Worm (Caenorhabditis elegans) whole organism, L4 larva: Measurements from ENCODE around the gene nep-20.

Experiments used
- D1046.2 ChIP-seq: fragments of 200-800 bp; sonication (Bioruptor generic); IDR thresholded peaks from 2 replicates; pipeline ENCODE4 v1.3.6; 2022; ENCODE audit warnings: missing genetic modification characterization, missing compliant biosample characterization
- F44E2.7 ChIP-seq: fragments of 200-800 bp; sonication (Bioruptor generic); IDR thresholded peaks from 2 replicates; pipeline ENCODE4 v2.1.2; 2022; ENCODE audit warnings: missing genetic modification characterization, missing compliant biosample characterization
- F49E8.2 ChIP-seq: sonication (generic microtip); optimal IDR thresholded peaks from 2 replicates; lab custom pipeline; 2016; ENCODE audit warnings: missing compliant biosample characterization, mild to moderate bottlenecking, missing genetic modification characterization, borderline replicate concordance
- R02D3.7 ChIP-seq: fragments of 150-350 bp; sonication (generic microtip); optimal IDR thresholded peaks from 3 replicates; lab custom pipeline; 2014; ENCODE audit warnings: missing biosample characterization, missing genetic modification characterization
- T20F7.1 ChIP-seq: fragments of 200-800 bp; sonication (Bioruptor generic); optimal IDR thresholded peaks from 2 replicates; lab custom pipeline; 2018; ENCODE audit warnings: mild to moderate bottlenecking, missing genetic modification characterization, missing compliant biosample characterization
- Y105C5A.15 ChIP-seq: fragments of 200-800 bp; sonication (Bioruptor generic); IDR thresholded peaks from 2 replicates; pipeline ENCODE4 v1.3.6; 2022; ENCODE audit warnings: missing genetic modification characterization, missing compliant biosample characterization
- ZK546.5 ChIP-seq, 2 experiments: sonication (generic microtip); optimal IDR thresholded peaks; 2 replicates each; lab custom pipeline; 2017; ENCODE audit warnings: missing biosample characterization in 2 of 2, missing genetic modification characterization in 2 of 2
- aly-2 ChIP-seq: sonication (generic microtip); optimal IDR thresholded peaks from 2 replicates; lab custom pipeline; 2018; ENCODE audit warnings: missing biosample characterization, missing genetic modification characterization
- ama-1 ChIP-seq: fragments of 150-350 bp; optimal IDR thresholded peaks from 2 replicates; lab custom pipeline; 2014; ENCODE audit warnings: inconsistent platforms, mixed read lengths
- attf-4 ChIP-seq: sonication (generic microtip); optimal IDR thresholded peaks from 3 replicates; lab custom pipeline; 2017; ENCODE audit warnings: missing biosample characterization, missing genetic modification characterization
- ceh-20 ChIP-seq: fragments of 200-800 bp; sonication (Bioruptor generic); IDR thresholded peaks from 2 replicates; pipeline ENCODE4 v1.3.6; 2022; ENCODE audit warnings: missing genetic modification reagents, missing genetic modification characterization, missing compliant biosample characterization
- dmd-6 ChIP-seq: fragments of 200-800 bp; sonication (Bioruptor generic); IDR thresholded peaks from 2 replicates; pipeline ENCODE4 v1.3.6; 2022; ENCODE audit warnings: missing genetic modification reagents, missing genetic modification characterization, missing compliant biosample characterization
- dmd-8 ChIP-seq: fragments of 200-800 bp; sonication (Bioruptor generic); IDR thresholded peaks from 2 replicates; pipeline ENCODE4 v1.3.6; 2022; ENCODE audit warnings: missing genetic modification characterization, missing compliant biosample characterization
- dpl-1 ChIP-seq: fragments of 150-350 bp; optimal IDR thresholded peaks from 2 replicates; lab custom pipeline; 2014; ENCODE audit warnings: missing biosample characterization, missing genetic modification reagents, missing genetic modification characterization
- fkh-10 ChIP-seq: fragments of 150-350 bp; optimal IDR thresholded peaks from 2 replicates; lab custom pipeline; 2014; ENCODE audit warnings: missing biosample characterization, missing genetic modification reagents, missing genetic modification characterization
- fos-1 ChIP-seq: fragments of 150-350 bp; optimal IDR thresholded peaks from 2 replicates; lab custom pipeline; 2014; ENCODE audit warnings: missing biosample characterization, missing genetic modification characterization
- hlh-11 ChIP-seq: fragments of 200-800 bp; sonication (Bioruptor generic); optimal IDR thresholded peaks from 2 replicates; lab custom pipeline; 2018; ENCODE audit warnings: mild to moderate bottlenecking, missing genetic modification characterization, missing compliant biosample characterization
- hlh-30 ChIP-seq: sonication (generic microtip); optimal IDR thresholded peaks from 2 replicates; lab custom pipeline; 2017; ENCODE audit warnings: antibody characterized with exemption, mild to moderate bottlenecking, missing genetic modification characterization, missing compliant biosample characterization; ENCODE audit not compliant: insufficient read depth
- hmg-1.1 ChIP-seq: fragments of 200-800 bp; sonication (Bioruptor generic); IDR thresholded peaks from 2 replicates; pipeline ENCODE4 v1.3.6; 2022; ENCODE audit warnings: missing genetic modification reagents, missing genetic modification characterization, missing compliant biosample characterization
- jun-1 ChIP-seq: fragments of 150-350 bp; optimal IDR thresholded peaks from 2 replicates; lab custom pipeline; 2014; ENCODE audit warnings: missing biosample characterization, missing genetic modification reagents, missing genetic modification characterization
- lim-7 ChIP-seq: fragments of 200-800 bp; sonication (Bioruptor generic); IDR thresholded peaks from 2 replicates; pipeline ENCODE4 v1.3.6; 2022; ENCODE audit warnings: missing genetic modification characterization, missing compliant biosample characterization
- lin-13 ChIP-seq: fragments of 150-350 bp; optimal IDR thresholded peaks from 2 replicates; lab custom pipeline; 2014; ENCODE audit warnings: missing biosample characterization, missing genetic modification reagents, missing genetic modification characterization
- lin-29 ChIP-seq: fragments of 200-800 bp; sonication (Bioruptor generic); IDR thresholded peaks from 2 replicates; pipeline ENCODE4 v1.3.6; 2022; ENCODE audit warnings: missing genetic modification reagents, missing genetic modification characterization, missing compliant biosample characterization
- lir-3 ChIP-seq: sonication (generic microtip); optimal IDR thresholded peaks from 2 replicates; lab custom pipeline; 2016; ENCODE audit warnings: mild to moderate bottlenecking, missing genetic modification characterization, missing compliant biosample characterization
- lsy-2 ChIP-seq, 2 experiments: fragments of 150-350 bp in 1 of 2; sonication (generic microtip) in 1 of 2; optimal IDR thresholded peaks; 2 replicates each; lab custom pipeline; 2014 to 2017; ENCODE audit warnings: missing biosample characterization in 2 of 2, missing genetic modification characterization in 2 of 2
- mep-1 ChIP-seq: fragments of 150-350 bp; sonication (generic microtip); optimal IDR thresholded peaks from 3 replicates; lab custom pipeline; 2014; ENCODE audit warnings: missing biosample characterization, missing genetic modification characterization
- mxl-3 ChIP-seq: fragments of 200-800 bp; sonication (Bioruptor generic); optimal IDR thresholded peaks from 2 replicates; lab custom pipeline; 2018; ENCODE audit warnings: mild to moderate bottlenecking, missing genetic modification characterization, missing compliant biosample characterization
- nhr-10 ChIP-seq: fragments of 150-350 bp; optimal IDR thresholded peaks from 2 replicates; lab custom pipeline; 2014; ENCODE audit warnings: missing biosample characterization, missing genetic modification characterization
- nhr-102 ChIP-seq: sonication (generic microtip); optimal IDR thresholded peaks from 2 replicates; lab custom pipeline; 2016; ENCODE audit warnings: mild to moderate bottlenecking, missing genetic modification characterization, moderate library complexity, missing compliant biosample characterization
- nhr-111 ChIP-seq: fragments of 200-800 bp; sonication (Bioruptor generic); optimal IDR thresholded peaks from 2 replicates; lab custom pipeline; 2018; ENCODE audit warnings: mild to moderate bottlenecking, missing genetic modification characterization, missing compliant biosample characterization
- nhr-25 ChIP-seq: sonication (generic microtip); optimal IDR thresholded peaks from 2 replicates; lab custom pipeline; 2017; ENCODE audit warnings: missing genetic modification characterization, mild to moderate bottlenecking, missing compliant biosample characterization, antibody characterized with exemption, moderate library complexity, borderline replicate concordance; ENCODE audit not compliant: insufficient read depth
- nhr-28 ChIP-seq: fragments of 150-350 bp; optimal IDR thresholded peaks from 2 replicates; lab custom pipeline; 2014; ENCODE audit warnings: missing biosample characterization, missing genetic modification characterization
- nhr-42 ChIP-seq: fragments of 200-800 bp; sonication (Bioruptor generic); IDR thresholded peaks from 2 replicates; pipeline ENCODE4 v1.3.6; 2022; ENCODE audit warnings: missing genetic modification characterization, missing compliant biosample characterization
- nhr-48 ChIP-seq: sonication (generic microtip); optimal IDR thresholded peaks from 2 replicates; lab custom pipeline; 2016; ENCODE audit warnings: mild to moderate bottlenecking, missing genetic modification characterization, missing compliant biosample characterization
- pqm-1 ChIP-seq: sonication (generic microtip); optimal IDR thresholded peaks from 2 replicates; lab custom pipeline; 2017; ENCODE audit warnings: missing biosample characterization, missing genetic modification characterization
- rbr-2 ChIP-seq: sonication (generic microtip); optimal IDR thresholded peaks from 2 replicates; lab custom pipeline; 2016; ENCODE audit warnings: missing genotype, missing genetic modification characterization, missing compliant biosample characterization
- set-16 ChIP-seq: fragments of 200-800 bp; sonication (Bioruptor generic); IDR thresholded peaks from 2 replicates; pipeline ENCODE4 v1.3.6; 2022; ENCODE audit warnings: missing genetic modification reagents, missing genetic modification characterization, missing compliant biosample characterization
- snpc-1.2 ChIP-seq: fragments of 200-800 bp; sonication (Bioruptor generic); IDR thresholded peaks from 2 replicates; pipeline ENCODE4 v1.3.6; 2022; ENCODE audit warnings: missing genetic modification reagents, missing genetic modification characterization, missing compliant biosample characterization
- snpc-4 ChIP-seq: fragments of 150-350 bp; optimal IDR thresholded peaks from 2 replicates; lab custom pipeline; 2014; ENCODE audit warnings: missing biosample characterization, missing genetic modification characterization
- spr-1 ChIP-seq: sonication (generic microtip); optimal IDR thresholded peaks from 2 replicates; lab custom pipeline; 2016; ENCODE audit warnings: mild to moderate bottlenecking, missing genetic modification characterization, missing compliant biosample characterization
- spr-3 ChIP-seq: fragments of 200-800 bp; sonication (Bioruptor generic); optimal IDR thresholded peaks from 2 replicates; lab custom pipeline; 2018; ENCODE audit warnings: mild to moderate bottlenecking, missing genetic modification characterization, missing compliant biosample characterization
- unc-62 ChIP-seq, 3 experiments: fragments of 150-350 bp in 1 of 3; sonication (generic microtip); optimal IDR thresholded peaks in 2 of 3; peaks in 1 of 3; 1 replicate in 1 of 3; 2 replicates in 2 of 3; lab custom pipeline; 2014 to 2017; ENCODE audit warnings: missing biosample characterization in 3 of 3, missing genetic modification characterization in 3 of 3, missing genetic modification reagents in 3 of 3, missing genotype in 1 of 3
- zfp-2 ChIP-seq: sonication (generic microtip); optimal IDR thresholded peaks from 2 replicates; lab custom pipeline; 2016; ENCODE audit warnings: mild to moderate bottlenecking, missing genetic modification characterization, missing compliant biosample characterization

Gene nep-20

DNA sequence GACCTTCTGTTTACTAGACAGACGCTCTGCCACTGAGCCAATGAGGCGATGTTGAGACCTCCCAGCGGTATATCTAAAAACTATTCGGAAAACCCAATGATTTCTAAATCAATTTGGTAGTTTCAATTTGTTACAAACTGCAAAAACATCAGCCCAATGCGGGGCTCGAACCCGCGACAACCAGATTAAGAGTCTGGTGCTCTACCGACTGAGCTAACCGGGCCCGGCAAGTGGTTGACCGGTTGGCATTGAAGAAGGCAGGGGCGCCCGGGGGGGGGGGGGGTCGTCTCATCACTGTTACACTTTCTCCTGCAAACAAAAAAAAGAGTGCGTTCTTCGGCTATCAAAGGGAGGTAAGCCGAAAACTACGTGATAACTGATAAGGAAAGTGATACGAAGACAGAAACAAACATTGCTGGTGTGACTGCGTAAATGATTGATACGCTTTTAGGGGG lies 43.9 kb upstream of the nep-20 start (continued):
- TF ChIP-seq rbr-2 (tag; lab: Kevin White, UChicago), result peak; percentile 48
- TF ChIP-seq set-16, result peak; percentile 95
- TF ChIP-seq dmd-8, result peak; percentile 91
- peak; percentile 80; the same call in 1 of the 2 replicates for TF ChIP-seq snpc-1.2
- no peak for TF ChIP-seq aly-2 (tag; lab: Kevin White, UChicago)
- TF ChIP-seq fkh-10 (GFP tag; lab: Kevin White, UChicago), result no peak
- peak; percentile 48 for TF ChIP-seq lir-3 (tag; lab: Kevin White, UChicago)
- peak; percentile 4 for TF ChIP-seq nhr-48 (tag; lab: Kevin White, UChicago)
- no peak for TF ChIP-seq jun-1 (tag; lab: Kevin White, UChicago)
- no peak for TF ChIP-seq dpl-1 (GFP tag; lab: Kevin White, UChicago)
- TF ChIP-seq mep-1, result peak; percentile 56
- peak; percentile 8 for TF ChIP-seq F49E8.2
- TF ChIP-seq lin-13 (GFP tag; lab: Kevin White, UChicago), result peak; percentile 58
- peak; percentile 77; the same call in 1 of the 2 replicates for TF ChIP-seq F44E2.7
- peak; percentile 38 for TF ChIP-seq mxl-3 (GFP tag; lab: Kevin White, UChicago)
- no peak for TF ChIP-seq ama-1 (lab: Kevin White, UChicago)
- TF ChIP-seq D1046.2, result peak; percentile 77; the same call in 1 of the 2 replicates
- peak; percentile 81 for TF ChIP-seq hlh-11
- TF ChIP-seq, all 104 proteins: peak for 55

ce11 chrII:3438280-3438679 lies 42.9 kb upstream of the nep-20 start:
- TF ChIP-seq hlh-11, result peak; percentile 2
- no peak for TF ChIP-seq lir-3 (tag; lab: Kevin White, UChicago)
- TF ChIP-seq, all 104 proteins: peak for 1

DNA sequence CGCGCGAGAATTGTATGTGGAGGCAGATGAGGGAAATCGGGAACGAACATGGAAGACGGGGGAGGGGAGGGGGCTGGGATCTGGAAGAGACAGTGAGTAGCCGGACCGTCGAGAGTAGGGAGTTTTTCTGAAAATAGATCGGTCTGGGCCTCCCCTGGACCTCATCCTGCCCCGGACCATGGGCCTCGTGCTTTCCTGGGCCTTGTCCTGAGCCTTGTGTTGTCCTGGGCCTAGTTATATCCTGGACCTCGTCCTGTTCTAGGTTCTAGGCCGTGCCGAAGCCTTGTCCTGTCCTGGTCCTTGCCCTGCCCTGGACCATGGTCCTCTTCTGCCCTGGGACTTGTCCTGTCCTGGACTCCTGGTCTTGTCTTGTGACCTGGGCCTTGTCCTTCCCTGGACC lies 42.0 kb upstream of the nep-20 start:
- TF ChIP-seq set-16, result peak; percentile 77
- TF ChIP-seq spr-3, result no peak
- TF ChIP-seq nhr-111 (GFP tag; lab: Kevin White, UChicago), result no peak

DNA sequence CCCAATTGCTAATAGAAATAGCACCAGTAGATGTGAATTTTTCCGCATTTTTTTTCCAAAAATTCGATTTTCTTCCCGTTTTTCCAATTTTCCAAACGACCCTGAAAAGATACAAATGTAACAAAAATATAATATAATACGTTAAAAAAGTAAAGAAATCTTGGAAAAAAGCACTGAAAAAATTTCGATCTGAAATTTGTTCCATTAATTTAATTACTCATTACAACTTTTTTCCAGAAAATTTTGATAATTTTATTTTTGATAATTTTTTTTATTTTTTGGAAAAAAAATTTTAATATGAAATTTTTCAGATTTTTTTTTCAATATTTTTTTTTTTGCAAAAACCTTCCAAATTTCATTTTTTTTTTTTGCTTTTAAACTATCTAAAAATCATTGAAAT lies 41.0 kb upstream of the nep-20 start, which contains the start of gene skpo-2:
Gene skpo-2, minus strand, starts transcription at position 101 of the 400 bp plus-strand sequence.
- TF ChIP-seq nhr-10 (tag; lab: Kevin White, UChicago) (no peak), ZK546.5 (tag; optimal IDR thresholded peaks at IDR 0.05; lab: Kevin White, UChicago) (no peak), ceh-20 (GFP tag; lab: Robert Waterston, UW) (no peak), lir-3 (tag; lab: Kevin White, UChicago) (no peak), hmg-1.1 (GFP tag; lab: Robert Waterston, UW) (no peak), lin-29 (GFP tag; lab: Robert Waterston, UW) (no peak), spr-1 (no peak), pqm-1 (no peak), nhr-111 (GFP tag; lab: Kevin White, UChicago) (no peak), nhr-102 (tag; lab: Kevin White, UChicago) (no peak), lin-13 (GFP tag; lab: Kevin White, UChicago) (no peak), fos-1 (tag; lab: Kevin White, UChicago) (no peak), lsy-2 (tag; optimal IDR thresholded peaks at IDR 0.05; lab: Kevin White, UChicago) (no peak), zfp-2 (tag; lab: Kevin White, UChicago) (no peak)
- TF ChIP-seq, all 104 proteins: peak for 0

- TF ChIP-seq nhr-28 (tag; lab: Kevin White, UChicago), result peak; percentile 34
- TF ChIP-seq lim-7 (GFP tag; lab: Robert Waterston, UW), result no peak
- peak; percentile 16 for TF ChIP-seq snpc-4 (tag; lab: Kevin White, UChicago)
- no peak for TF ChIP-seq hmg-1.1 (GFP tag; lab: Robert Waterston, UW)
- TF ChIP-seq nhr-42, result no peak
- no peak for TF ChIP-seq rbr-2 (tag; lab: Kevin White, UChicago)
- TF ChIP-seq dmd-6 (GFP tag; lab: Robert Waterston, UW), result peak; percentile 55
- peak; percentile 16 for TF ChIP-seq nhr-25 (tag; lab: Kevin White, UChicago)
- TF ChIP-seq R02D3.7 (tag; lab: Kevin White, UChicago), result no peak
- no peak for TF ChIP-seq Y105C5A.15 (GFP tag; lab: Robert Waterston, UW)
- no peak for TF ChIP-seq T20F7.1 (GFP tag; lab: Kevin White, UChicago)
- no peak for TF ChIP-seq spr-1
- no peak for TF ChIP-seq spr-3
- no peak for TF ChIP-seq attf-4 (tag; lab: Kevin White, UChicago)
- TF ChIP-seq unc-62 (GFP tag; optimal IDR thresholded peaks at IDR 0.05 in 1 of 2; lab: Kevin White, UChicago), result peak in 1 of 2 experiments; percentile 30
- TF ChIP-seq unc-62 (tag; optimal IDR thresholded peaks at IDR 0.05; lab: Kevin White, UChicago), result no peak
- no peak for TF ChIP-seq hlh-30 (tag; lab: Kevin White, UChicago)
Observed at ce11 chrII:3434893-3435503, 39.6 kb upstream of the nep-20 start.
